Fruit fly (Drosophila melanogaster) whole organism, embryonic: ENCODE data around the gene pHCl-1.

Experiments
- Abd-B ChIP-seq: fragments of 200-800 bp; sonication (Bioruptor generic); optimal IDR thresholded peaks from 2 replicates; lab custom pipeline; 2018; ENCODE audit warnings: missing biosample characterization, mild to moderate bottlenecking, missing genetic modification characterization, moderate library complexity
- B-H2 ChIP-seq: fragments of 200-800 bp; sonication (Bioruptor generic); optimal IDR thresholded peaks from 2 replicates; lab custom pipeline; 2018; ENCODE audit warnings: missing biosample characterization, mild to moderate bottlenecking, missing genetic modification characterization
- CG10321 ChIP-seq: fragments of 200-800 bp; sonication (Bioruptor generic); IDR thresholded peaks from 2 replicates; pipeline ENCODE4 v1.3.6; 2022; ENCODE audit warnings: missing biosample characterization, missing genetic modification characterization
- CG11504 ChIP-seq: fragments of 200-800 bp; sonication (Bioruptor generic); optimal IDR thresholded peaks from 3 replicates; lab custom pipeline; 2019; ENCODE audit warnings: missing biosample characterization, mild to moderate bottlenecking, missing genetic modification characterization, moderate library complexity
- CG12659 ChIP-seq: fragments of 200-800 bp; sonication (Bioruptor generic); optimal IDR thresholded peaks from 3 replicates; lab custom pipeline; 2017; ENCODE audit warnings: mild to moderate bottlenecking, missing biosample characterization, missing genetic modification reagents, missing genetic modification characterization
- CG12942 ChIP-seq: fragments of 200-800 bp; sonication (Bioruptor generic); optimal IDR thresholded peaks from 3 replicates; lab custom pipeline; 2016; ENCODE audit warnings: missing biosample characterization, missing genetic modification characterization
- CG14014 ChIP-seq: fragments of 200-800 bp; sonication (Bioruptor generic); IDR thresholded peaks from 2 replicates; pipeline ENCODE4 v1.3.6; 2022; ENCODE audit warnings: missing biosample characterization, missing genetic modification characterization
- CG15696 ChIP-seq: fragments of 200-800 bp; sonication (Bioruptor generic); optimal IDR thresholded peaks from 2 replicates; lab custom pipeline; 2019; ENCODE audit warnings: missing biosample characterization, mild to moderate bottlenecking, missing genetic modification characterization, moderate library complexity
- CG18262 ChIP-seq: fragments of 200-800 bp; optimal IDR thresholded peaks from 3 replicates; lab custom pipeline; 2019; ENCODE audit warnings: missing biosample characterization, mild to moderate bottlenecking, missing genetic modification characterization, moderate library complexity
- CG3065 ChIP-seq: fragments of 200-800 bp; sonication (Bioruptor generic); optimal IDR thresholded peaks from 2 replicates; lab custom pipeline; 2016; ENCODE audit warnings: missing biosample characterization, missing genetic modification characterization
- CG31441 ChIP-seq: fragments of 200-800 bp; sonication (Bioruptor generic); IDR thresholded peaks from 2 replicates; pipeline ENCODE4 v1.3.6; 2022; ENCODE audit warnings: missing biosample characterization, missing genetic modification characterization
- CG3847 ChIP-seq: fragments of 200-800 bp; sonication (Bioruptor generic); IDR thresholded peaks from 2 replicates; pipeline ENCODE4 v1.3.6; 2022; ENCODE audit warnings: missing biosample characterization, missing genetic modification characterization
- CG6765 ChIP-seq: fragments of 200-800 bp; sonication (Bioruptor generic); optimal IDR thresholded peaks from 3 replicates; lab custom pipeline; 2017; ENCODE audit warnings: missing biosample characterization, mild to moderate bottlenecking, missing genetic modification characterization
- CG7271 ChIP-seq: fragments of 200-800 bp; sonication (Bioruptor generic); optimal IDR thresholded peaks from 2 replicates; lab custom pipeline; 2018; ENCODE audit warnings: missing biosample characterization, mild to moderate bottlenecking, missing genetic modification characterization, moderate library complexity
- CG7372 ChIP-seq: fragments of 200-800 bp; sonication (Bioruptor generic); IDR thresholded peaks from 2 replicates; pipeline ENCODE4 v1.3.6; 2022; ENCODE audit warnings: missing biosample characterization, missing genetic modification characterization
- CG7556 ChIP-seq: fragments of 200-800 bp; sonication (Bioruptor generic); optimal IDR thresholded peaks from 2 replicates; lab custom pipeline; 2017; ENCODE audit warnings: missing biosample characterization, mild to moderate bottlenecking, missing genetic modification characterization
- CG7839 ChIP-seq: fragments of 200-800 bp; sonication (Bioruptor generic); optimal IDR thresholded peaks from 3 replicates; lab custom pipeline; 2018; ENCODE audit warnings: missing biosample characterization, mild to moderate bottlenecking, missing genetic modification characterization, moderate library complexity
- CG7987 ChIP-seq: fragments of 200-800 bp; sonication (Bioruptor generic); optimal IDR thresholded peaks from 2 replicates; lab custom pipeline; 2018; ENCODE audit warnings: missing biosample characterization, mild to moderate bottlenecking, missing genetic modification characterization, moderate library complexity
- CG9609 ChIP-seq: fragments of 200-800 bp; sonication (Bioruptor generic); optimal IDR thresholded peaks from 3 replicates; lab custom pipeline; 2016; ENCODE audit warnings: missing biosample characterization, missing genetic modification characterization
- CG9797 ChIP-seq: fragments of 200-800 bp; sonication (Bioruptor generic); optimal IDR thresholded peaks from 3 replicates; lab custom pipeline; 2018; ENCODE audit warnings: missing biosample characterization, mild to moderate bottlenecking, missing genetic modification characterization
- CTCF ChIP-seq: fragments of 200-800 bp; sonication (Bioruptor generic); optimal IDR thresholded peaks from 2 replicates; lab custom pipeline; 2017; ENCODE audit warnings: missing biosample characterization, mild to moderate bottlenecking, missing genetic modification characterization, moderate library complexity
- CoRest ChIP-seq: fragments of 200-800 bp; sonication (Bioruptor generic); optimal IDR thresholded peaks from 3 replicates; lab custom pipeline; 2018; ENCODE audit warnings: missing biosample characterization, mild to moderate bottlenecking, missing genetic modification characterization, moderate library complexity
- D19B ChIP-seq: fragments of 200-800 bp; sonication (Bioruptor generic); optimal IDR thresholded peaks from 2 replicates; lab custom pipeline; 2017; ENCODE audit warnings: missing biosample characterization, mild to moderate bottlenecking, missing genetic modification characterization
- Eip74EF ChIP-seq, 2 experiments: fragments of 200-800 bp in 1 of 2; fragments of >200 bp in 1 of 2; sonication (Bioruptor generic) in 1 of 2; optimal IDR thresholded peaks; 2 replicates each; lab custom pipeline; 2017 to 2019; ENCODE audit warnings: missing biosample characterization in 2 of 2, missing genetic modification characterization in 2 of 2, mild to moderate bottlenecking in 1 of 2, moderate library complexity in 1 of 2
- Gsc ChIP-seq: fragments of 200-800 bp; sonication (Bioruptor generic); IDR thresholded peaks from 2 replicates; pipeline ENCODE4 v1.3.6; 2022; ENCODE audit warnings: missing biosample characterization, missing genetic modification characterization
- H15 ChIP-seq: fragments of 200-800 bp; sonication (Bioruptor generic); IDR thresholded peaks from 3 replicates; pipeline ENCODE4 v1.3.6; 2022; ENCODE audit warnings: missing biosample characterization, missing genetic modification characterization
- Hr3 ChIP-seq: fragments of 200-800 bp; sonication (Bioruptor generic); optimal IDR thresholded peaks from 3 replicates; lab custom pipeline; 2016; ENCODE audit warnings: missing biosample characterization, missing genetic modification characterization
- Hr51 ChIP-seq, 2 experiments: fragments of 200-800 bp; sonication (Bioruptor generic); optimal IDR thresholded peaks; 2 replicates in 1 of 2; 3 replicates in 1 of 2; lab custom pipeline; 2016 to 2018; ENCODE audit warnings: missing biosample characterization in 2 of 2, missing genetic modification characterization in 2 of 2, mild to moderate bottlenecking in 1 of 2, moderate library complexity in 1 of 2
- Mrtf ChIP-seq: fragments of 200-800 bp; sonication (Bioruptor generic); IDR thresholded peaks from 3 replicates; pipeline ENCODE4 v1.3.6; 2022; ENCODE audit warnings: missing biosample characterization, missing genetic modification characterization
- Taf1 ChIP-seq: fragments of 200-800 bp; sonication (Bioruptor generic); IDR thresholded peaks from 2 replicates; pipeline ENCODE4 v1.3.6; 2022; ENCODE audit warnings: missing biosample characterization, missing genetic modification characterization
- Usf ChIP-seq: fragments of 200-800 bp; sonication (Bioruptor generic); optimal IDR thresholded peaks from 2 replicates; lab custom pipeline; 2017; ENCODE audit warnings: missing genotype, missing biosample characterization, missing genetic modification characterization
- Xbp1 ChIP-seq: fragments of 200-800 bp; sonication (Bioruptor generic); optimal IDR thresholded peaks from 3 replicates; lab custom pipeline; 2016; ENCODE audit warnings: missing biosample characterization, mild to moderate bottlenecking, missing genetic modification characterization
- Xrp1 ChIP-seq: fragments of 200-800 bp; sonication (Bioruptor generic); IDR thresholded peaks from 2 replicates; pipeline ENCODE4 v1.3.6; 2022; ENCODE audit warnings: missing biosample characterization, missing genetic modification characterization
- abd-A ChIP-seq: fragments of 200-800 bp; sonication (Bioruptor generic); optimal IDR thresholded peaks from 3 replicates; lab custom pipeline; 2019; ENCODE audit warnings: missing biosample characterization, mild to moderate bottlenecking, missing genetic modification characterization, moderate library complexity
- ap ChIP-seq: fragments of 200-800 bp; sonication (Bioruptor generic); IDR thresholded peaks from 2 replicates; pipeline ENCODE4 v1.3.6; 2022; ENCODE audit warnings: missing biosample characterization, missing genetic modification characterization
- br ChIP-seq: fragments of >200 bp; optimal IDR thresholded peaks from 2 replicates; lab custom pipeline; 2017
- da ChIP-seq: fragments of 200-800 bp; sonication (Bioruptor generic); optimal IDR thresholded peaks from 2 replicates; lab custom pipeline; 2016; ENCODE audit warnings: missing biosample characterization, missing genetic modification characterization
- ems ChIP-seq: fragments of 200-800 bp; sonication (Bioruptor generic); optimal IDR thresholded peaks from 3 replicates; lab custom pipeline; 2016; ENCODE audit warnings: missing biosample characterization, missing genetic modification characterization
- fu2 ChIP-seq: fragments of 200-800 bp; sonication (Bioruptor generic); optimal IDR thresholded peaks from 2 replicates; lab custom pipeline; 2016; ENCODE audit warnings: missing biosample characterization, missing genetic modification characterization
- her ChIP-seq: fragments of 200-800 bp; sonication (Bioruptor generic); optimal IDR thresholded peaks from 2 replicates; lab custom pipeline; 2016; ENCODE audit warnings: missing biosample characterization, missing genetic modification characterization
- insv ChIP-seq, 2 experiments: fragments of 200-800 bp; sonication (Bioruptor generic); optimal IDR thresholded peaks; 3 replicates each; lab custom pipeline; 2016 to 2018; ENCODE audit warnings: missing biosample characterization in 2 of 2, missing genetic modification characterization in 2 of 2
- ken ChIP-seq: fragments of 200-800 bp; sonication (Bioruptor generic); IDR thresholded peaks from 3 replicates; pipeline ENCODE4 v1.3.6; 2022; ENCODE audit warnings: missing biosample characterization, missing genetic modification characterization
- nerfin-1 ChIP-seq: fragments of 200-800 bp; sonication (Bioruptor generic); optimal IDR thresholded peaks from 3 replicates; lab custom pipeline; 2019; ENCODE audit warnings: missing biosample characterization, mild to moderate bottlenecking, missing genetic modification characterization, moderate library complexity
- oc ChIP-seq: fragments of 200-800 bp; sonication (Bioruptor generic); optimal IDR thresholded peaks from 2 replicates; lab custom pipeline; 2018; ENCODE audit warnings: missing biosample characterization, mild to moderate bottlenecking, missing genetic modification characterization, moderate library complexity
- otp ChIP-seq: fragments of 200-800 bp; sonication (Bioruptor generic); IDR thresholded peaks from 3 replicates; pipeline ENCODE4, ENCODE4 v1.3.6; 2022; ENCODE audit warnings: missing biosample characterization, missing genetic modification characterization
- pita ChIP-seq: fragments of 200-800 bp; sonication (Bioruptor generic); optimal IDR thresholded peaks from 2 replicates; lab custom pipeline; 2017; ENCODE audit warnings: missing biosample characterization, mild to moderate bottlenecking, missing genetic modification characterization
- prd ChIP-seq, 3 experiments: fragments of >200 bp in 2 of 3; fragments of 200-800 bp in 1 of 3; sonication (Bioruptor generic) in 1 of 3; optimal IDR thresholded peaks in 2 of 3; IDR thresholded peaks in 1 of 3; 2 replicates in 2 of 3; 3 replicates in 1 of 3; pipeline versions ENCODE4 v1.3.6 to Lab custom; 2017 to 2022; ENCODE audit warnings: missing biosample characterization in 1 of 3, missing genetic modification characterization in 1 of 3
- sens ChIP-seq: fragments of 200-800 bp; sonication (Bioruptor generic); peaks from one replicate; lab custom pipeline; 2016; ENCODE audit warnings: missing biosample characterization, missing genetic modification characterization
- sna ChIP-seq: fragments of 200-800 bp; sonication (Bioruptor generic); IDR thresholded peaks from 2 replicates; pipeline ENCODE4 v1.3.6; 2022; ENCODE audit warnings: missing biosample characterization, missing genetic modification characterization; ENCODE audit not compliant: partially characterized antibody
- trh ChIP-seq: fragments of 200-800 bp; sonication (Bioruptor generic); optimal IDR thresholded peaks from 2 replicates; lab custom pipeline; 2016; ENCODE audit warnings: missing biosample characterization, missing genetic modification characterization

Gene pHCl-1

dm6 chr3L:15906262-15906661 lies 7.4 kb upstream of the pHCl-1 start (continued):
- TF ChIP-seq ap (GFP tag; lab: Robert Waterston, UW) (no peak), CoRest (tag; lab: Kevin White, UChicago) (peak; percentile 28), sens (peak; percentile 80), insv (GFP tag; optimal IDR thresholded peaks at IDR 0.05; lab: Kevin White, UChicago) (no peak), Hr3 (GFP tag; lab: Kevin White, UChicago) (peak; percentile 11), CG9609 (GFP tag; lab: Kevin White, UChicago) (no peak), prd (optimal IDR thresholded peaks at IDR 0.05; lab: Kevin White, UChicago) (no peak), prd (GFP tag; IDR thresholded peaks at IDR 0.05; lab: Robert Waterston, UW) (0 out of 3 replicates have a peak, but pooled peaks have one; percentile 22), oc (tag; lab: Kevin White, UChicago) (no peak), Hr51 (GFP tag; optimal IDR thresholded peaks at IDR 0.05; lab: Kevin White, UChicago) (peak in 1 of 2 experiments; percentile 48), CG7556 (GFP tag; lab: Kevin White, UChicago) (peak; percentile 24), abd-A (tag; lab: Kevin White, UChicago) (no peak), nerfin-1 (tag; lab: Kevin White, UChicago) (peak; percentile 32), D19B (GFP tag; lab: Kevin White, UChicago) (no peak), Xrp1 (peak; percentile 45; the same call in 1 of the 2 replicates), Xbp1 (GFP tag; lab: Kevin White, UChicago) (peak; percentile 0), CG31441 (peak; percentile 44)
- TF ChIP-seq, all 482 proteins: peak for 31

dm6 chr3L:15893490-15893889 lies 5.3 kb downstream of the pHCl-1 start:
- TF ChIP-seq Eip74EF (GFP tag; optimal IDR thresholded peaks at IDR 0.05; lab: Kevin White, UChicago) (no peak), trh (GFP tag; lab: Kevin White, UChicago) (no peak), CG9797 (no peak), ken (GFP tag; lab: Robert Waterston, UW) (no peak), CTCF (GFP tag; lab: Kevin White, UChicago) (peak; percentile 84), CG6765 (GFP tag; lab: Kevin White, UChicago) (no peak), otp (GFP tag; lab: Robert Waterston, UW) (0 out of 3 replicates have a peak, but pooled peaks have one; percentile 13), H15 (GFP tag; lab: Robert Waterston, UW) (no peak), pita (no peak), Usf (GFP tag; lab: Kevin White, UChicago) (no peak), CG7372 (GFP tag; lab: Robert Waterston, UW) (0 out of 2 replicates have a peak, but pooled peaks have one; percentile 26), br (lab: Kevin White, UChicago) (no peak), sna (GFP tag; lab: Robert Waterston, UW) (no peak), CG7987 (GFP tag; lab: Kevin White, UChicago) (no peak), ems (GFP tag; lab: Kevin White, UChicago) (no peak), CG12942 (no peak), CoRest (tag; lab: Kevin White, UChicago) (no peak), fu2 (GFP tag; lab: Kevin White, UChicago) (no peak), CG14014 (no peak), Taf1 (GFP tag; lab: Robert Waterston, UW) (no peak), CG10321 (GFP tag; lab: Robert Waterston, UW) (no peak), Abd-B (GFP tag; lab: Kevin White, UChicago) (no peak), CG11504 (peak; percentile 29), Mrtf (no peak), CG15696 (tag; lab: Kevin White, UChicago) (no peak), CG7271 (tag; lab: Kevin White, UChicago) (no peak), B-H2 (GFP tag; lab: Kevin White, UChicago) (no peak), da (no peak), CG3065 (GFP tag; lab: Kevin White, UChicago) (no peak), CG3847 (GFP tag; lab: Robert Waterston, UW) (no peak), Xrp1 (no peak), CG12659 (no peak), Gsc (GFP tag; lab: Robert Waterston, UW) (no peak), her (no peak), CG18262 (no peak), CG7839 (tag; lab: Kevin White, UChicago) (no peak)
